Fruit fly (Drosophila melanogaster) whole organism, adult: ENCODE results near the gene Jhbp13.

Source experiments
- CG11617 ChIP-seq: fragments of 200-800 bp; sonication (Bioruptor generic); optimal IDR thresholded peaks from 2 replicates; lab custom pipeline; 2017; ENCODE audit warnings: mild to moderate bottlenecking, missing biosample characterization, missing genetic modification reagents, missing genetic modification characterization
- CG12768 ChIP-seq: fragments of 200-800 bp; sonication (Bioruptor generic); optimal IDR thresholded peaks from 2 replicates; lab custom pipeline; 2017; ENCODE audit warnings: missing biosample characterization, missing genetic modification characterization, mild to moderate bottlenecking, moderate library complexity, missing genetic modification reagents
- CG33017 ChIP-seq: fragments of 200-800 bp; sonication (Bioruptor generic); optimal IDR thresholded peaks from 2 replicates; lab custom pipeline; 2018; ENCODE audit warnings: missing biosample characterization, mild to moderate bottlenecking, missing genetic modification characterization, moderate library complexity
- CG7045 ChIP-seq: fragments of 200-800 bp; sonication (Bioruptor generic); optimal IDR thresholded peaks from 2 replicates; lab custom pipeline; 2017; ENCODE audit warnings: missing biosample characterization, mild to moderate bottlenecking, missing genetic modification characterization
- CG7101 ChIP-seq: fragments of 200-800 bp; sonication (Bioruptor generic); optimal IDR thresholded peaks from 2 replicates; lab custom pipeline; 2018; ENCODE audit warnings: missing biosample characterization, mild to moderate bottlenecking, missing genetic modification characterization, moderate library complexity
- Hr96 ChIP-seq: fragments of 200-800 bp; sonication (Bioruptor generic); optimal IDR thresholded peaks from 2 replicates; lab custom pipeline; 2016; ENCODE audit warnings: missing biosample characterization, missing genetic modification characterization
- bab1 ChIP-seq: fragments of 200-800 bp; sonication (Bioruptor generic); optimal IDR thresholded peaks from 3 replicates; lab custom pipeline; 2019; ENCODE audit warnings: missing biosample characterization, mild to moderate bottlenecking, missing genetic modification characterization, moderate library complexity
- cic ChIP-seq: fragments of 200-800 bp; sonication (Bioruptor generic); optimal IDR thresholded peaks from 2 replicates; lab custom pipeline; 2017; ENCODE audit warnings: missing biosample characterization, mild to moderate bottlenecking, missing genetic modification characterization, moderate library complexity
- kay ChIP-seq: fragments of 200-800 bp; sonication (Bioruptor generic); peaks from one replicate; lab custom pipeline; 2016; ENCODE audit warnings: missing biosample characterization, missing genetic modification characterization, borderline replicate concordance
- ovo ChIP-seq: fragments of 200-800 bp; sonication (Bioruptor generic); optimal IDR thresholded peaks from 2 replicates; lab custom pipeline; 2016; ENCODE audit warnings: missing biosample characterization, missing genetic modification characterization
- tj ChIP-seq: fragments of 200-800 bp; sonication (Bioruptor generic); optimal IDR thresholded peaks from 3 replicates; lab custom pipeline; 2017; ENCODE audit warnings: missing biosample characterization, mild to moderate bottlenecking, missing genetic modification characterization, moderate library complexity

- no peak for TF ChIP-seq Hr96 (GFP tag; lab: Kevin White, UChicago)
- no peak for TF ChIP-seq tj
- TF ChIP-seq kay (GFP tag; lab: Kevin White, UChicago): no peak
- TF ChIP-seq ovo: no peak
- no peak for TF ChIP-seq cic
- peak; percentile 1 for TF ChIP-seq CG11617 (GFP tag; lab: Kevin White, UChicago)
- TF ChIP-seq CG7101 (tag; lab: Kevin White, UChicago): peak; percentile 30
- TF ChIP-seq CG33017 (tag; lab: Kevin White, UChicago): peak; percentile 28
- peak; percentile 48 for TF ChIP-seq bab1 (GFP tag; lab: Kevin White, UChicago)
- TF ChIP-seq CG12768: peak; percentile 18
- no peak for TF ChIP-seq CG7045 (GFP tag; lab: Kevin White, UChicago)
These were observed 20.3 kb upstream of the Jhbp13 start, which contains the start of the genes CG9426 and mRF1 for dm6 chr2L:13219281-13220092.
